Worm (Caenorhabditis elegans): ENCODE measurements around the gene srx-10.
A peak's percentile ranks its signal among the peaks of the same experiment; 100 is the strongest.

Gene srx-10

ce11 chrV:13934545-13934944 lies 11.7 kb downstream of the srx-10 start, which contains the start of gene R10D12.1:
Gene R10D12.1 (minus strand): TSS chrV:13934645.
- TF ChIP-seq lir-3 (tag; optimal IDR thresholded peaks at IDR 0.05; ENCODE audit: poor library complexity): no peak
- no peak for TF ChIP-seq sup-37 (GFP tag; optimal IDR thresholded peaks at IDR 0.05)
- no peak for TF ChIP-seq nhr-90 (tag; optimal IDR thresholded peaks at IDR 0.05; ENCODE audit: poor library complexity)
- no peak for TF ChIP-seq nhr-19 (GFP tag; conservative IDR thresholded peaks at IDR 0.05)
- no peak for TF ChIP-seq unc-130 (tag; optimal IDR thresholded peaks at IDR 0.05)
- TF ChIP-seq nhr-71 (tag; optimal IDR thresholded peaks at IDR 0.05): no peak
- 0 out of 2 replicates have a peak, but pooled peaks have one; percentile 25 for TF ChIP-seq grh-1 (GFP tag; IDR thresholded peaks at IDR 0.05)
- TF ChIP-seq efl-1 (optimal IDR thresholded peaks at IDR 0.05): no peak
- TF ChIP-seq efl-1 (GFP tag; optimal IDR thresholded peaks at IDR 0.05 in 1 of 2): no peak
- TF ChIP-seq ama-1 (optimal IDR thresholded peaks at IDR 0.05): peak; percentile 30
- TF ChIP-seq elt-3 (tag; optimal IDR thresholded peaks at IDR 0.05): peak in 1 of 6 experiments; percentile 40
- no peak for TF ChIP-seq C16A3.4 (tag; optimal IDR thresholded peaks at IDR 0.05)
- no peak for TF ChIP-seq tlp-1 (tag; optimal IDR thresholded peaks at IDR 0.05)
- no peak for TF ChIP-seq nhr-11 (tag; optimal IDR thresholded peaks at IDR 0.05)
- no peak for TF ChIP-seq unc-86 (tag; optimal IDR thresholded peaks at IDR 0.05)
- no peak for TF ChIP-seq nhr-12 (tag; optimal IDR thresholded peaks at IDR 0.05)
- peak; percentile 2 for TF ChIP-seq nhr-20 (tag; optimal IDR thresholded peaks at IDR 0.05)
- no peak for TF ChIP-seq fkh-4 (tag; optimal IDR thresholded peaks at IDR 0.05; ENCODE audit: borderline replicate concordance)
- TF ChIP-seq F16B12.6 (tag; optimal IDR thresholded peaks at IDR 0.05): no peak
- TF ChIP-seq dpl-1 (GFP tag; optimal IDR thresholded peaks at IDR 0.05): no peak

DNA sequence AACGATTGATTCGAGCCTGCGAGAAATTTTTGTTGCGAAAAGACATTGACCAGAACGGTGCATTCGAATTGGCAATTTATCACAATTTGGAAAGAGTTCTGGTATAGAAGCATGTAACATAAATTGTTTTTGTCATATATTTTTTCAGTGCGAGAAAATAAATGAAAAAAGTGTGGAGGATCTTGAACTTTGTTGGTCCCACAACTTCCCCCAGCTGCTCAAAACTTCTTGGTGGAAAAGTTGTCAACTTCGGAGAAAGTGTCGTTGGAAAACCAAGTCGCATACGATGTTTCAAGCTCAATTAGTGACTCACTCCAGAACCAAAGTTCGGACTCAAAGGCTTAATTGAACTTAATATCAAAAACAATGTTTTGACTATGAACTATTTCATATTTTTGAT lies 14.3 kb downstream of the srx-10 start:
- TF ChIP-seq dpl-1 (GFP tag; optimal IDR thresholded peaks at IDR 0.05) (no peak), lin-14 (GFP tag; optimal IDR thresholded peaks at IDR 0.05) (no peak), irx-1 (tag; optimal IDR thresholded peaks at IDR 0.05) (no peak), lin-15B (tag; optimal IDR thresholded peaks at IDR 0.05) (no peak), nhr-11 (tag; optimal IDR thresholded peaks at IDR 0.05) (no peak), dsc-1 (tag; optimal IDR thresholded peaks at IDR 0.05) (no peak), unc-130 (tag; optimal IDR thresholded peaks at IDR 0.05) (no peak), mef-2 (tag; optimal IDR thresholded peaks at IDR 0.05) (no peak), lsy-2 (tag; optimal IDR thresholded peaks at IDR 0.05) (no peak)

ce11 chrV:13931225-13931624 lies 15.1 kb downstream of the srx-10 start, which contains the start of gene C06B3.16:
Gene C06B3.16 (plus strand): TSS chrV:13931525.
- no peak for TF ChIP-seq nhr-237 (tag; optimal IDR thresholded peaks at IDR 0.05)
- TF ChIP-seq nhr-47 (tag; optimal IDR thresholded peaks at IDR 0.05): no peak
- TF ChIP-seq grh-1 (GFP tag; IDR thresholded peaks at IDR 0.05): no peak
- no peak for TF ChIP-seq hpl-2 (GFP tag; optimal IDR thresholded peaks at IDR 0.05)
- TF ChIP-seq C34B4.2 (tag; optimal IDR thresholded peaks at IDR 0.05): no peak
- TF ChIP-seq lir-3 (tag; optimal IDR thresholded peaks at IDR 0.05; ENCODE audit: poor library complexity): no peak
- no peak for TF ChIP-seq dsc-1 (tag; optimal IDR thresholded peaks at IDR 0.05)
- TF ChIP-seq C04F5.9 (tag; optimal IDR thresholded peaks at IDR 0.05): no peak
- TF ChIP-seq unc-98 (GFP tag; IDR thresholded peaks at IDR 0.05): no peak
- no peak for TF ChIP-seq nhr-11 (tag; optimal IDR thresholded peaks at IDR 0.05)
- no peak for TF ChIP-seq ets-5 (GFP tag; IDR thresholded peaks at IDR 0.05)
- no peak for TF ChIP-seq nhr-12 (tag; optimal IDR thresholded peaks at IDR 0.05)
- no peak for TF ChIP-seq hlh-4 (tag; optimal IDR thresholded peaks at IDR 0.05)
- TF ChIP-seq elt-2 (tag; optimal IDR thresholded peaks at IDR 0.05): no peak
- no peak for TF ChIP-seq lin-15B (tag; optimal IDR thresholded peaks at IDR 0.05)
- TF ChIP-seq dpl-1 (GFP tag; optimal IDR thresholded peaks at IDR 0.05): no peak
- TF ChIP-seq zag-1 (tag; optimal IDR thresholded peaks at IDR 0.05): no peak
- no peak for TF ChIP-seq nhr-90 (tag; optimal IDR thresholded peaks at IDR 0.05; ENCODE audit: poor library complexity)
- TF ChIP-seq unc-86 (tag; optimal IDR thresholded peaks at IDR 0.05): no peak

- TF ChIP-seq hpl-2 (GFP tag; optimal IDR thresholded peaks at IDR 0.05): no peak
- TF ChIP-seq snpc-4 (tag; optimal IDR thresholded peaks at IDR 0.05): no peak
- TF ChIP-seq pqm-1 (tag; optimal IDR thresholded peaks at IDR 0.05): no peak
- TF ChIP-seq lin-13 (GFP tag; optimal IDR thresholded peaks at IDR 0.05): no peak
- no peak for TF ChIP-seq fkh-4 (tag; optimal IDR thresholded peaks at IDR 0.05; ENCODE audit: borderline replicate concordance)
- no peak for TF ChIP-seq unc-86 (tag; optimal IDR thresholded peaks at IDR 0.05)
- TF ChIP-seq lsy-2 (tag; optimal IDR thresholded peaks at IDR 0.05): no peak
- no peak for TF ChIP-seq pag-3 (tag; optimal IDR thresholded peaks at IDR 0.05; ENCODE audit: borderline replicate concordance, insufficient read depth)
- no peak for TF ChIP-seq sox-4 (tag; optimal IDR thresholded peaks at IDR 0.05)
- TF ChIP-seq C16A3.4 (tag; optimal IDR thresholded peaks at IDR 0.05): no peak
- no peak for TF ChIP-seq hlh-17 (GFP tag; optimal IDR thresholded peaks at IDR 0.05; ENCODE audit: borderline replicate concordance)
- TF ChIP-seq lir-3 (tag; optimal IDR thresholded peaks at IDR 0.05; ENCODE audit: poor library complexity): no peak
- TF ChIP-seq ets-5 (GFP tag; IDR thresholded peaks at IDR 0.05): no peak
- no peak for TF ChIP-seq unc-30 (tag; optimal IDR thresholded peaks at IDR 0.05)
Observed at ce11 chrV:13929503-13929902, 16.8 kb downstream of the srx-10 start, which contains the start of gene srxa-13. Gene srxa-13 (plus strand): TSS chrV:13929803.
